Worm (Caenorhabditis elegans) whole organism, L4 larva: ENCODE data around the gene Y47D3A.34.

Source experiments
- F10B5.3 ChIP-seq: sonication (generic microtip); optimal IDR thresholded peaks from 2 replicates; lab custom pipeline; 2016; ENCODE audit warnings: mild to moderate bottlenecking, missing genetic modification characterization, missing compliant biosample characterization
- aha-1 ChIP-seq: fragments of 150-350 bp; peaks from one replicate; lab custom pipeline; 2014; ENCODE audit warnings: missing biosample characterization, missing genetic modification characterization
- arid-1 ChIP-seq: fragments of 200-800 bp; sonication (Bioruptor generic); conservative IDR thresholded peaks from 2 replicates; pipeline ENCODE4 v1.3.6; 2022; ENCODE audit warnings: missing genetic modification reagents, missing genetic modification characterization, missing compliant biosample characterization
- ceh-28 ChIP-seq: fragments of 150-350 bp; optimal IDR thresholded peaks from 2 replicates; lab custom pipeline; 2014; ENCODE audit warnings: missing biosample characterization, missing genetic modification reagents, missing genetic modification characterization
- daf-12 ChIP-seq: fragments of 150-350 bp; optimal IDR thresholded peaks from 2 replicates; lab custom pipeline; 2014; ENCODE audit warnings: missing biosample characterization, missing genetic modification reagents, missing genetic modification characterization
- daf-16 ChIP-seq, 3 experiments: sonication (generic microtip); optimal IDR thresholded peaks; 2 replicates each; lab custom pipeline; 2016 to 2017; ENCODE audit warnings: missing genetic modification characterization in 3 of 3, missing genetic modification reagents in 3 of 3, mild to moderate bottlenecking in 2 of 3, missing compliant biosample characterization in 2 of 3, missing biosample characterization in 1 of 3, moderate library complexity in 1 of 3
- daf-19 ChIP-seq: fragments of 200-800 bp; sonication (Bioruptor generic); conservative IDR thresholded peaks from 2 replicates; pipeline ENCODE4 v1.3.6; 2022; ENCODE audit warnings: missing genetic modification characterization, missing compliant biosample characterization
- dmd-6 ChIP-seq: fragments of 200-800 bp; sonication (Bioruptor generic); IDR thresholded peaks from 2 replicates; pipeline ENCODE4 v1.3.6; 2022; ENCODE audit warnings: missing genetic modification reagents, missing genetic modification characterization, missing compliant biosample characterization
- duxl-1 ChIP-seq: sonication (generic microtip); optimal IDR thresholded peaks from 2 replicates; lab custom pipeline; 2016; ENCODE audit warnings: mild to moderate bottlenecking, missing genetic modification characterization, moderate library complexity, missing compliant biosample characterization; ENCODE audit not compliant: poor library complexity
- dve-1 ChIP-seq: sonication (generic microtip); optimal IDR thresholded peaks from 2 replicates; lab custom pipeline; 2017; ENCODE audit warnings: antibody characterized with exemption, mild to moderate bottlenecking, missing genetic modification characterization, missing compliant biosample characterization; ENCODE audit not compliant: insufficient read depth
- egl-43 ChIP-seq: fragments of 200-800 bp; sonication (Bioruptor generic); IDR thresholded peaks from 2 replicates; pipeline ENCODE4 v1.3.6; 2022; ENCODE audit warnings: missing genetic modification reagents, missing genetic modification characterization, missing compliant biosample characterization
- fkh-10 ChIP-seq: fragments of 150-350 bp; optimal IDR thresholded peaks from 2 replicates; lab custom pipeline; 2014; ENCODE audit warnings: missing biosample characterization, missing genetic modification reagents, missing genetic modification characterization
- fos-1 ChIP-seq: fragments of 150-350 bp; optimal IDR thresholded peaks from 2 replicates; lab custom pipeline; 2014; ENCODE audit warnings: missing biosample characterization, missing genetic modification characterization
- gei-8 ChIP-seq: fragments of 200-800 bp; sonication (Bioruptor generic); optimal IDR thresholded peaks from 2 replicates; lab custom pipeline; 2018; ENCODE audit warnings: mild to moderate bottlenecking, missing genetic modification characterization, missing compliant biosample characterization
- hlh-11 ChIP-seq: fragments of 200-800 bp; sonication (Bioruptor generic); optimal IDR thresholded peaks from 2 replicates; lab custom pipeline; 2018; ENCODE audit warnings: mild to moderate bottlenecking, missing genetic modification characterization, missing compliant biosample characterization
- hlh-30 ChIP-seq: sonication (generic microtip); optimal IDR thresholded peaks from 2 replicates; lab custom pipeline; 2017; ENCODE audit warnings: antibody characterized with exemption, mild to moderate bottlenecking, missing genetic modification characterization, missing compliant biosample characterization; ENCODE audit not compliant: insufficient read depth
- lin-13 ChIP-seq: fragments of 150-350 bp; optimal IDR thresholded peaks from 2 replicates; lab custom pipeline; 2014; ENCODE audit warnings: missing biosample characterization, missing genetic modification reagents, missing genetic modification characterization
- lin-29 ChIP-seq: fragments of 200-800 bp; sonication (Bioruptor generic); IDR thresholded peaks from 2 replicates; pipeline ENCODE4 v1.3.6; 2022; ENCODE audit warnings: missing genetic modification reagents, missing genetic modification characterization, missing compliant biosample characterization
- lsy-2 ChIP-seq, 2 experiments: fragments of 150-350 bp in 1 of 2; sonication (generic microtip) in 1 of 2; optimal IDR thresholded peaks; 2 replicates each; lab custom pipeline; 2014 to 2017; ENCODE audit warnings: missing biosample characterization in 2 of 2, missing genetic modification characterization in 2 of 2
- mep-1 ChIP-seq: fragments of 150-350 bp; sonication (generic microtip); optimal IDR thresholded peaks from 3 replicates; lab custom pipeline; 2014; ENCODE audit warnings: missing biosample characterization, missing genetic modification characterization
- mes-2 ChIP-seq: sonication (generic microtip); optimal IDR thresholded peaks from 2 replicates; lab custom pipeline; 2016; ENCODE audit warnings: missing genotype, mild to moderate bottlenecking, missing genetic modification characterization, missing compliant biosample characterization; ENCODE audit not compliant: poor library complexity, severe bottlenecking
- nhr-10 ChIP-seq: fragments of 150-350 bp; optimal IDR thresholded peaks from 2 replicates; lab custom pipeline; 2014; ENCODE audit warnings: missing biosample characterization, missing genetic modification characterization
- nhr-237 ChIP-seq: sonication (generic microtip); optimal IDR thresholded peaks from 2 replicates; lab custom pipeline; 2017; ENCODE audit warnings: missing biosample characterization, missing genetic modification characterization
- nhr-25 ChIP-seq: sonication (generic microtip); optimal IDR thresholded peaks from 2 replicates; lab custom pipeline; 2017; ENCODE audit warnings: missing genetic modification characterization, mild to moderate bottlenecking, missing compliant biosample characterization, antibody characterized with exemption, moderate library complexity, borderline replicate concordance; ENCODE audit not compliant: insufficient read depth
- nhr-28 ChIP-seq: fragments of 150-350 bp; optimal IDR thresholded peaks from 2 replicates; lab custom pipeline; 2014; ENCODE audit warnings: missing biosample characterization, missing genetic modification characterization
- nhr-41 ChIP-seq: fragments of 200-800 bp; sonication (Bioruptor generic); IDR thresholded peaks from 2 replicates; pipeline ENCODE4 v1.3.6; 2022; ENCODE audit warnings: missing genetic modification reagents, missing genetic modification characterization, missing compliant biosample characterization
- nhr-42 ChIP-seq: fragments of 200-800 bp; sonication (Bioruptor generic); IDR thresholded peaks from 2 replicates; pipeline ENCODE4 v1.3.6; 2022; ENCODE audit warnings: missing genetic modification characterization, missing compliant biosample characterization
- nhr-48 ChIP-seq: sonication (generic microtip); optimal IDR thresholded peaks from 2 replicates; lab custom pipeline; 2016; ENCODE audit warnings: mild to moderate bottlenecking, missing genetic modification characterization, missing compliant biosample characterization
- nhr-6 ChIP-seq: fragments of 150-350 bp; optimal IDR thresholded peaks from 2 replicates; lab custom pipeline; 2014; ENCODE audit warnings: missing biosample characterization, missing genetic modification characterization
- pha-4 ChIP-seq, 2 experiments: fragments of 150-350 bp in 1 of 2; fragments of 200-800 bp in 1 of 2; sonication (Bioruptor generic) in 1 of 2; IDR thresholded peaks in 1 of 2; optimal IDR thresholded peaks in 1 of 2; 2 replicates each; pipeline versions ENCODE4 v1.3.6 to Lab custom; 2014 to 2022; ENCODE audit warnings: missing genetic modification characterization in 2 of 2, missing genetic modification reagents in 2 of 2, missing biosample characterization in 1 of 2, missing compliant biosample characterization in 1 of 2
- pqm-1 ChIP-seq: sonication (generic microtip); optimal IDR thresholded peaks from 2 replicates; lab custom pipeline; 2017; ENCODE audit warnings: missing biosample characterization, missing genetic modification characterization
- sdz-12 ChIP-seq: fragments of 200-800 bp; sonication (Bioruptor generic); optimal IDR thresholded peaks from 2 replicates; lab custom pipeline; 2018; ENCODE audit warnings: mild to moderate bottlenecking, missing genetic modification characterization, missing compliant biosample characterization
- skn-1 ChIP-seq: fragments of 150-350 bp; optimal IDR thresholded peaks from 2 replicates; lab custom pipeline; 2014; ENCODE audit warnings: missing biosample characterization, missing genetic modification characterization
- snpc-1.2 ChIP-seq: fragments of 200-800 bp; sonication (Bioruptor generic); IDR thresholded peaks from 2 replicates; pipeline ENCODE4 v1.3.6; 2022; ENCODE audit warnings: missing genetic modification reagents, missing genetic modification characterization, missing compliant biosample characterization
- snpc-4 ChIP-seq: fragments of 150-350 bp; optimal IDR thresholded peaks from 2 replicates; lab custom pipeline; 2014; ENCODE audit warnings: missing biosample characterization, missing genetic modification characterization
- spr-1 ChIP-seq: sonication (generic microtip); optimal IDR thresholded peaks from 2 replicates; lab custom pipeline; 2016; ENCODE audit warnings: mild to moderate bottlenecking, missing genetic modification characterization, missing compliant biosample characterization
- unc-130 ChIP-seq: sonication (generic microtip); optimal IDR thresholded peaks from 2 replicates; lab custom pipeline; 2016; ENCODE audit warnings: missing genetic modification reagents, missing genetic modification characterization, missing compliant biosample characterization
- unc-62 ChIP-seq, 3 experiments: fragments of 150-350 bp in 1 of 3; sonication (generic microtip); optimal IDR thresholded peaks in 2 of 3; peaks in 1 of 3; 1 replicate in 1 of 3; 2 replicates in 2 of 3; lab custom pipeline; 2014 to 2017; ENCODE audit warnings: missing biosample characterization in 3 of 3, missing genetic modification characterization in 3 of 3, missing genetic modification reagents in 3 of 3, missing genotype in 1 of 3
- zip-11 ChIP-seq: fragments of 200-800 bp; sonication (Bioruptor generic); IDR thresholded peaks from 2 replicates; pipeline ENCODE4 v1.3.6; 2022; ENCODE audit warnings: missing genetic modification characterization, missing compliant biosample characterization
- zip-2 ChIP-seq: fragments of 150-350 bp; optimal IDR thresholded peaks from 2 replicates; lab custom pipeline; 2014; ENCODE audit warnings: missing biosample characterization, missing genetic modification characterization
- ztf-11 ChIP-seq: fragments of 150-350 bp; optimal IDR thresholded peaks from 2 replicates; lab custom pipeline; 2014; ENCODE audit warnings: missing biosample characterization, missing genetic modification characterization

The Y47D3A.34 gene

ce11 chrIII:11243421-11243820 is 8.8 kb upstream of the Y47D3A.34 start (continued):
- no peak for TF ChIP-seq unc-130 (GFP tag; lab: Kevin White, UChicago)
- no peak for TF ChIP-seq nhr-42
- TF ChIP-seq snpc-1.2 = no peak
- peak; percentile 30 to 74 for TF ChIP-seq lsy-2 (tag; optimal IDR thresholded peaks at IDR 0.05; lab: Kevin White, UChicago)
- TF ChIP-seq fkh-10 (GFP tag; lab: Kevin White, UChicago) = no peak
- TF ChIP-seq gei-8 = no peak
- no peak for TF ChIP-seq snpc-4 (tag; lab: Kevin White, UChicago)
- TF ChIP-seq sdz-12 = no peak
- peak; percentile 87 for TF ChIP-seq hlh-30 (tag; lab: Kevin White, UChicago)
- peak; percentile 91 for TF ChIP-seq mep-1
- peak; percentile 29 for TF ChIP-seq lin-13 (GFP tag; lab: Kevin White, UChicago)
- peak; percentile 94 for TF ChIP-seq dve-1 (tag; lab: Kevin White, UChicago)
- no peak; the same call in 1 of the 2 replicates for TF ChIP-seq pha-4 (GFP tag; IDR thresholded peaks at IDR 0.05; lab: Robert Waterston, UW)
- no peak for TF ChIP-seq pha-4 (tag; optimal IDR thresholded peaks at IDR 0.05; lab: Kevin White, UChicago)
- no peak for TF ChIP-seq daf-12 (tag; lab: Kevin White, UChicago)
- TF ChIP-seq nhr-48 = peak; percentile 50
- TF ChIP-seq skn-1 (tag; lab: Kevin White, UChicago) = no peak
- TF ChIP-seq aha-1 (tag; lab: Kevin White, UChicago) = peak; percentile 16
- TF ChIP-seq zip-2 = no peak
- TF ChIP-seq F10B5.3 (tag; lab: Kevin White, UChicago) = no peak
- no peak for TF ChIP-seq lin-29 (GFP tag; lab: Robert Waterston, UW)
- TF ChIP-seq arid-1 (GFP tag; lab: Robert Waterston, UW) = 0 out of 2 replicates have a peak, but pooled peaks have one; percentile 14
- TF ChIP-seq fos-1 (tag; lab: Kevin White, UChicago) = no peak
- peak; percentile 43 for TF ChIP-seq nhr-25
- peak; percentile 71 for TF ChIP-seq nhr-6 (tag; lab: Kevin White, UChicago)
- TF ChIP-seq ztf-11 (tag; lab: Kevin White, UChicago) = no peak
- TF ChIP-seq nhr-41 = no peak
- peak; percentile 69 for TF ChIP-seq ceh-28 (tag; lab: Kevin White, UChicago)
- TF ChIP-seq nhr-10 (tag; lab: Kevin White, UChicago) = no peak
- TF ChIP-seq spr-1 (tag; lab: Kevin White, UChicago) = peak; percentile 57
- no peak for TF ChIP-seq daf-19 (GFP tag; lab: Robert Waterston, UW)
- TF ChIP-seq zip-11 (GFP tag; lab: Robert Waterston, UW) = no peak
- TF ChIP-seq mes-2 = peak; percentile 76
- TF ChIP-seq nhr-237 (tag; lab: Kevin White, UChicago) = no peak

- TF ChIP-seq egl-43 (no peak), duxl-1 (no peak), nhr-28 (tag; lab: Kevin White, UChicago) (peak; percentile 96), unc-62 (GFP tag; optimal IDR thresholded peaks at IDR 0.05 in 1 of 2; lab: Kevin White, UChicago) (peak in 1 of 2 experiments; percentile 54), unc-62 (tag; optimal IDR thresholded peaks at IDR 0.05; lab: Kevin White, UChicago) (no peak), dve-1 (tag; lab: Kevin White, UChicago) (peak; percentile 3), pqm-1 (tag; lab: Kevin White, UChicago) (peak; percentile 89), hlh-11 (tag; lab: Kevin White, UChicago) (peak; percentile 46), dmd-6 (GFP tag; lab: Robert Waterston, UW) (peak; percentile 38; the same call in 1 of the 2 replicates), aha-1 (tag; lab: Kevin White, UChicago) (peak; percentile 69), nhr-42 (no peak), daf-16 (GFP tag; optimal IDR thresholded peaks at IDR 0.05; lab: Kevin White, UChicago) (no peak), daf-16 (tag; optimal IDR thresholded peaks at IDR 0.05; lab: Kevin White, UChicago) (peak; percentile 21), nhr-237 (tag; lab: Kevin White, UChicago) (no peak)
- TF ChIP-seq, all 104 proteins: peak for 8
These were observed 7.0 kb upstream of the Y47D3A.34 start for ce11 chrIII:11241583-11242187.
